Fruit fly (Drosophila melanogaster): ENCODE data around the gene CG14132.
A peak's percentile ranks its signal among the peaks of the same experiment; 100 is the strongest.

Gene CG14132

dm6 chr3L:11708633-11709116 lies 6.4 kb downstream of the CG14132 start, which contains the start of the genes Ccdc56 and mtTFB1 (continued):
- TF ChIP-seq HLH54F (GFP tag; optimal IDR thresholded peaks at IDR 0.05) (no peak), Lpt (GFP tag; optimal IDR thresholded peaks at IDR 0.05) (no peak), CrebB (tag; optimal IDR thresholded peaks at IDR 0.05) (no peak), bab2 (GFP tag; optimal IDR thresholded peaks at IDR 0.05) (no peak), chinmo (GFP tag; IDR thresholded peaks at IDR 0.05; ENCODE audit: partially characterized antibody) (no peak), D19B (GFP tag; optimal IDR thresholded peaks at IDR 0.05) (no peak), CG7786 (GFP tag; optimal IDR thresholded peaks at IDR 0.05) (no peak), scrt (GFP tag; optimal IDR thresholded peaks at IDR 0.05) (no peak), Trl (optimal IDR thresholded peaks at IDR 0.05) (no peak), Trl (GFP tag; optimal IDR thresholded peaks at IDR 0.05) (no peak), CG9609 (GFP tag; optimal IDR thresholded peaks at IDR 0.05) (no peak), CG6765 (GFP tag; optimal IDR thresholded peaks at IDR 0.05) (no peak), unpg (GFP tag; optimal IDR thresholded peaks at IDR 0.05) (no peak), lbe (GFP tag; optimal IDR thresholded peaks at IDR 0.05) (no peak), CG31365 (tag; optimal IDR thresholded peaks at IDR 0.05) (no peak), CG15601 (tag; optimal IDR thresholded peaks at IDR 0.05) (no peak), CG11723 (GFP tag; optimal IDR thresholded peaks at IDR 0.05) (no peak), prd (optimal IDR thresholded peaks at IDR 0.05) (no peak), prd (GFP tag; IDR thresholded peaks at IDR 0.05) (no peak), CG6272 (GFP tag; IDR thresholded peaks at IDR 0.05) (no peak), so (GFP tag; IDR thresholded peaks at IDR 0.05) (no peak), CG14014 (GFP tag; IDR thresholded peaks at IDR 0.05) (no peak), CG1602 (GFP tag; optimal IDR thresholded peaks at IDR 0.05) (no peak), CG11696 (GFP tag; IDR thresholded peaks at IDR 0.05) (no peak), ATbp (GFP tag; optimal IDR thresholded peaks at IDR 0.05) (no peak), ap (GFP tag; IDR thresholded peaks at IDR 0.05) (no peak), sens (GFP tag) (peak; percentile 77), H15 (GFP tag; IDR thresholded peaks at IDR 0.05) (no peak), CG15514 (GFP tag; optimal IDR thresholded peaks at IDR 0.05) (peak; percentile 53), Hey (tag; optimal IDR thresholded peaks at IDR 0.05) (no peak), CG16863 (GFP tag; optimal IDR thresholded peaks at IDR 0.05) (no peak), zf30C (GFP tag; optimal IDR thresholded peaks at IDR 0.05) (no peak), CG7839 (tag; optimal IDR thresholded peaks at IDR 0.05) (peak; percentile 31), otp (GFP tag; IDR thresholded peaks at IDR 0.05) (no peak), Nf-YA (GFP tag; IDR thresholded peaks at IDR 0.05) (no peak), CG12659 (GFP tag; optimal IDR thresholded peaks at IDR 0.05) (peak; percentile 61), vvl (GFP tag; IDR thresholded peaks at IDR 0.05) (peak; percentile 4; the same call in 1 of the 2 replicates), Fer3 (tag; optimal IDR thresholded peaks at IDR 0.05) (no peak), fu2 (GFP tag; optimal IDR thresholded peaks at IDR 0.05) (no peak), sna (GFP tag; IDR thresholded peaks at IDR 0.05; ENCODE audit: partially characterized antibody) (no peak), zfh1 (GFP tag; IDR thresholded peaks at IDR 0.05) (no peak), Nf-YB (GFP tag; optimal IDR thresholded peaks at IDR 0.05) (no peak), gcm (GFP tag; optimal IDR thresholded peaks at IDR 0.05) (no peak), Lim3 (GFP tag; IDR thresholded peaks at IDR 0.05) (no peak), Hr39 (optimal IDR thresholded peaks at IDR 0.05) (no peak), CG12391 (tag; optimal IDR thresholded peaks at IDR 0.05) (peak; percentile 29), CG30020 (tag; optimal IDR thresholded peaks at IDR 0.05) (no peak), CG18764 (GFP tag; optimal IDR thresholded peaks at IDR 0.05) (no peak), CG7963 (GFP tag; IDR thresholded peaks at IDR 0.05; ENCODE audit: partially characterized antibody) (no peak), zfh2 (GFP tag; optimal IDR thresholded peaks at IDR 0.05) (no peak), onecut (GFP tag; IDR thresholded peaks at IDR 0.05) (no peak), Bgb (GFP tag; IDR thresholded peaks at IDR 0.05; ENCODE audit: partially characterized antibody) (no peak; the same call in 1 of the 2 replicates), trh (GFP tag; optimal IDR thresholded peaks at IDR 0.05) (no peak)

Data from whole organism, embryonic.